Fruit fly (Drosophila melanogaster) whole organism, embryonic: ENCODE data around the gene msl-3.

ENCODE experiments used
- Bdp1 ChIP-seq: fragments of 200-800 bp; sonication (Bioruptor generic); optimal IDR thresholded peaks from 3 replicates; lab custom pipeline; 2016; ENCODE audit warnings: missing biosample characterization, missing genetic modification characterization
- CG10366 ChIP-seq: fragments of 200-800 bp; sonication (Bioruptor generic); IDR thresholded peaks from 2 replicates; pipeline ENCODE4 v1.3.6; 2022; ENCODE audit warnings: missing biosample characterization, missing genetic modification characterization
- CG10654 ChIP-seq: fragments of 200-800 bp; sonication (Bioruptor generic); optimal IDR thresholded peaks from 2 replicates; lab custom pipeline; 2016; ENCODE audit warnings: missing biosample characterization, missing genetic modification characterization
- CG13123 ChIP-seq: fragments of 200-800 bp; sonication (Bioruptor generic); optimal IDR thresholded peaks from 2 replicates; lab custom pipeline; 2016; ENCODE audit warnings: missing biosample characterization, missing genetic modification characterization
- CG13296 ChIP-seq: fragments of 200-800 bp; sonication (Bioruptor generic); optimal IDR thresholded peaks from 3 replicates; lab custom pipeline; 2018; ENCODE audit warnings: missing biosample characterization, mild to moderate bottlenecking, missing genetic modification characterization
- CG13424 ChIP-seq: fragments of 200-800 bp; sonication (Bioruptor generic); optimal IDR thresholded peaks from 2 replicates; lab custom pipeline; 2019; ENCODE audit warnings: missing biosample characterization, mild to moderate bottlenecking, missing genetic modification characterization, moderate library complexity
- CG14860 ChIP-seq: fragments of 200-800 bp; sonication (Bioruptor generic); IDR thresholded peaks from 3 replicates; pipeline ENCODE4 v1.3.6; 2022; ENCODE audit warnings: missing biosample characterization, missing genetic modification characterization; ENCODE audit not compliant: partially characterized antibody
- CG15696 ChIP-seq: fragments of 200-800 bp; sonication (Bioruptor generic); optimal IDR thresholded peaks from 2 replicates; lab custom pipeline; 2019; ENCODE audit warnings: missing biosample characterization, mild to moderate bottlenecking, missing genetic modification characterization, moderate library complexity
- CG17385 ChIP-seq: fragments of 200-800 bp; sonication (Bioruptor generic); optimal IDR thresholded peaks from 3 replicates; lab custom pipeline; 2018; ENCODE audit warnings: missing biosample characterization, mild to moderate bottlenecking, missing genetic modification characterization
- CG2120 ChIP-seq: fragments of 200-800 bp; sonication (Bioruptor generic); optimal IDR thresholded peaks from 3 replicates; lab custom pipeline; 2016; ENCODE audit warnings: missing biosample characterization, missing genetic modification characterization
- CG32772 ChIP-seq: fragments of 200-800 bp; sonication (Bioruptor generic); IDR thresholded peaks from 2 replicates; pipeline ENCODE4 v1.3.6; 2022; ENCODE audit warnings: missing biosample characterization, missing genetic modification characterization
- CG3726 ChIP-seq: fragments of 200-800 bp; sonication (Bioruptor generic); IDR thresholded peaks from 3 replicates; pipeline ENCODE4, ENCODE4 v1.3.6; 2022; ENCODE audit warnings: missing biosample characterization, missing genetic modification characterization
- CG3838 ChIP-seq: fragments of 200-800 bp; sonication (Bioruptor generic); optimal IDR thresholded peaks from 3 replicates; lab custom pipeline; 2016; ENCODE audit warnings: missing biosample characterization, missing genetic modification characterization
- CG42726 ChIP-seq: fragments of 200-800 bp; sonication (Bioruptor generic); IDR thresholded peaks from 2 replicates; pipeline ENCODE4 v1.3.6; 2022; ENCODE audit warnings: missing biosample characterization, missing genetic modification characterization; ENCODE audit not compliant: partially characterized antibody
- CG4328 ChIP-seq: fragments of 200-800 bp; sonication (Bioruptor generic); optimal IDR thresholded peaks from 3 replicates; lab custom pipeline; 2017; ENCODE audit warnings: missing biosample characterization, missing genetic modification reagents, missing genetic modification characterization
- CG6765 ChIP-seq: fragments of 200-800 bp; sonication (Bioruptor generic); optimal IDR thresholded peaks from 3 replicates; lab custom pipeline; 2017; ENCODE audit warnings: missing biosample characterization, mild to moderate bottlenecking, missing genetic modification characterization
- CG6791 ChIP-seq: fragments of 200-800 bp; sonication (Bioruptor generic); IDR thresholded peaks from 3 replicates; pipeline ENCODE4 v1.3.6; 2022; ENCODE audit warnings: missing biosample characterization, missing genetic modification characterization; ENCODE audit not compliant: partially characterized antibody
- CG6813 ChIP-seq: fragments of 200-800 bp; sonication (Bioruptor generic); optimal IDR thresholded peaks from 2 replicates; lab custom pipeline; 2017; ENCODE audit warnings: missing biosample characterization, missing genetic modification characterization, mild to moderate bottlenecking, moderate library complexity, missing genetic modification reagents
- CrebB ChIP-seq: fragments of 200-800 bp; sonication (Bioruptor generic); optimal IDR thresholded peaks from 3 replicates; lab custom pipeline; 2018; ENCODE audit warnings: missing biosample characterization, mild to moderate bottlenecking, missing genetic modification characterization
- NK7.1 ChIP-seq: fragments of 200-800 bp; sonication (Bioruptor generic); optimal IDR thresholded peaks from 3 replicates; lab custom pipeline; 2016; ENCODE audit warnings: missing biosample characterization, missing genetic modification characterization
- NfI ChIP-seq: fragments of 200-800 bp; sonication (Bioruptor generic); optimal IDR thresholded peaks from 3 replicates; lab custom pipeline; 2018; ENCODE audit warnings: missing biosample characterization, mild to moderate bottlenecking, missing genetic modification characterization, moderate library complexity
- Opbp ChIP-seq: fragments of 200-800 bp; sonication (Bioruptor generic); IDR thresholded peaks from 3 replicates; pipeline ENCODE4 v1.3.6; 2022; ENCODE audit warnings: missing biosample characterization, missing genetic modification characterization; ENCODE audit not compliant: partially characterized antibody
- Rx ChIP-seq: fragments of 200-800 bp; sonication (Bioruptor generic); IDR thresholded peaks from 2 replicates; pipeline ENCODE4 v1.3.6; 2022; ENCODE audit warnings: missing biosample characterization, missing genetic modification characterization
- Sin3A ChIP-seq: fragments of >200 bp; optimal IDR thresholded peaks from 2 replicates; lab custom pipeline; 2018
- TFAM ChIP-seq: fragments of 200-800 bp; sonication (Bioruptor generic); optimal IDR thresholded peaks from 2 replicates; lab custom pipeline; 2017; ENCODE audit warnings: missing biosample characterization, missing genetic modification characterization, inconsistent platforms
- YL-1 ChIP-seq: fragments of 200-800 bp; sonication (Bioruptor generic); optimal IDR thresholded peaks from 3 replicates; lab custom pipeline; 2017; ENCODE audit warnings: missing biosample characterization, mild to moderate bottlenecking, missing genetic modification characterization
- abd-A ChIP-seq: fragments of 200-800 bp; sonication (Bioruptor generic); optimal IDR thresholded peaks from 3 replicates; lab custom pipeline; 2019; ENCODE audit warnings: missing biosample characterization, mild to moderate bottlenecking, missing genetic modification characterization, moderate library complexity
- ash1 ChIP-seq: fragments of 200-800 bp; sonication (Bioruptor generic); optimal IDR thresholded peaks from 2 replicates; lab custom pipeline; 2018; ENCODE audit warnings: missing biosample characterization, mild to moderate bottlenecking, missing genetic modification characterization
- bowl ChIP-seq: fragments of 200-800 bp; sonication (Bioruptor generic); IDR thresholded peaks from 2 replicates; pipeline ENCODE4 v1.3.6; 2022; ENCODE audit warnings: missing biosample characterization, missing genetic modification characterization
- cato ChIP-seq: fragments of 200-800 bp; sonication (Bioruptor generic); optimal IDR thresholded peaks from 2 replicates; lab custom pipeline; 2016; ENCODE audit warnings: missing biosample characterization, missing genetic modification characterization, borderline replicate concordance
- chif ChIP-seq, 2 experiments: fragments of 200-800 bp; sonication (Bioruptor generic); optimal IDR thresholded peaks; 3 replicates each; lab custom pipeline; 2016; ENCODE audit warnings: missing biosample characterization in 2 of 2, missing genetic modification characterization in 2 of 2
- ci ChIP-seq: fragments of 200-800 bp; sonication (Bioruptor generic); IDR thresholded peaks from 3 replicates; pipeline ENCODE4 v1.3.6; 2022; ENCODE audit warnings: missing biosample characterization, missing genetic modification characterization
- crc ChIP-seq: fragments of 200-800 bp; sonication (Bioruptor generic); optimal IDR thresholded peaks from 2 replicates; lab custom pipeline; 2016; ENCODE audit warnings: missing biosample characterization, missing genetic modification characterization
- crol ChIP-seq: fragments of 200-800 bp; sonication (Bioruptor generic); IDR thresholded peaks from 2 replicates; pipeline ENCODE4 v1.3.6; 2022; ENCODE audit warnings: missing biosample characterization, missing genetic modification characterization
- dysf ChIP-seq: fragments of 200-800 bp; sonication (Bioruptor generic); IDR thresholded peaks from 3 replicates; pipeline ENCODE4 v1.3.6; 2022; ENCODE audit warnings: missing biosample characterization, missing genetic modification characterization
- grn ChIP-seq: fragments of 200-800 bp; sonication (Bioruptor generic); optimal IDR thresholded peaks from 3 replicates; lab custom pipeline; 2017; ENCODE audit warnings: missing biosample characterization, missing genetic modification characterization
- gro ChIP-seq: fragments of 200-800 bp; sonication (Bioruptor generic); optimal IDR thresholded peaks from 2 replicates; lab custom pipeline; 2016; ENCODE audit warnings: missing biosample characterization, missing genetic modification characterization
- gsb ChIP-seq: fragments of 200-800 bp; sonication (Bioruptor generic); IDR thresholded peaks from 2 replicates; pipeline ENCODE4 v1.3.6; 2022; ENCODE audit warnings: missing biosample characterization, missing genetic modification characterization
- kay ChIP-seq: fragments of 200-800 bp; sonication (Bioruptor generic); optimal IDR thresholded peaks from 2 replicates; lab custom pipeline; 2016; ENCODE audit warnings: missing biosample characterization, missing genetic modification characterization
- lab ChIP-seq: fragments of 200-800 bp; sonication (Bioruptor generic); optimal IDR thresholded peaks from 3 replicates; lab custom pipeline; 2017; ENCODE audit warnings: missing biosample characterization, missing genetic modification characterization, mild to moderate bottlenecking, moderate library complexity, missing genetic modification reagents
- mirr ChIP-seq: fragments of 200-800 bp; sonication (Bioruptor generic); optimal IDR thresholded peaks from 3 replicates; lab custom pipeline; 2018; ENCODE audit warnings: missing biosample characterization, mild to moderate bottlenecking, missing genetic modification characterization
- nerfin-2 ChIP-seq: fragments of 200-800 bp; sonication (Bioruptor generic); IDR thresholded peaks from 2 replicates; pipeline ENCODE4 v1.3.6; 2022; ENCODE audit warnings: missing biosample characterization, missing genetic modification characterization; ENCODE audit not compliant: partially characterized antibody
- peb ChIP-seq: fragments of 200-800 bp; sonication (Bioruptor generic); IDR thresholded peaks from 2 replicates; pipeline ENCODE4 v1.3.6; 2022; ENCODE audit warnings: missing biosample characterization, missing genetic modification characterization
- pfk ChIP-seq: fragments of 200-800 bp; sonication (Bioruptor generic); optimal IDR thresholded peaks from 2 replicates; lab custom pipeline; 2018; ENCODE audit warnings: missing biosample characterization, mild to moderate bottlenecking, missing genetic modification characterization, moderate library complexity
- rib ChIP-seq: fragments of 200-800 bp; sonication (Bioruptor generic); IDR thresholded peaks from 2 replicates; pipeline ENCODE4 v1.3.6; 2022; ENCODE audit warnings: missing biosample characterization, missing genetic modification characterization
- sd ChIP-seq: fragments of 200-800 bp; sonication (Bioruptor generic); optimal IDR thresholded peaks from 3 replicates; lab custom pipeline; 2018; ENCODE audit warnings: missing biosample characterization, mild to moderate bottlenecking, missing genetic modification characterization, moderate library complexity
- sens ChIP-seq: fragments of 200-800 bp; sonication (Bioruptor generic); peaks from one replicate; lab custom pipeline; 2016; ENCODE audit warnings: missing biosample characterization, missing genetic modification characterization
- slou ChIP-seq: fragments of 200-800 bp; sonication (Bioruptor generic); optimal IDR thresholded peaks from 3 replicates; lab custom pipeline; 2016; ENCODE audit warnings: missing biosample characterization, missing genetic modification characterization
- toy ChIP-seq: fragments of 200-800 bp; sonication (Bioruptor generic); IDR thresholded peaks from 2 replicates; pipeline ENCODE4 v1.3.6; 2022; ENCODE audit warnings: missing biosample characterization, missing genetic modification characterization
- tx ChIP-seq: fragments of 200-800 bp; sonication (Bioruptor generic); optimal IDR thresholded peaks from 2 replicates; lab custom pipeline; 2016; ENCODE audit warnings: missing biosample characterization, missing genetic modification characterization
- wek ChIP-seq: fragments of 200-800 bp; sonication (Bioruptor generic); optimal IDR thresholded peaks from 3 replicates; lab custom pipeline; 2018; ENCODE audit warnings: missing biosample characterization, mild to moderate bottlenecking, missing genetic modification characterization, moderate library complexity
- zfh2 ChIP-seq: fragments of 200-800 bp; sonication (Bioruptor generic); optimal IDR thresholded peaks from 2 replicates; lab custom pipeline; 2016; ENCODE audit warnings: missing biosample characterization, missing genetic modification characterization

Gene msl-3

DNA sequence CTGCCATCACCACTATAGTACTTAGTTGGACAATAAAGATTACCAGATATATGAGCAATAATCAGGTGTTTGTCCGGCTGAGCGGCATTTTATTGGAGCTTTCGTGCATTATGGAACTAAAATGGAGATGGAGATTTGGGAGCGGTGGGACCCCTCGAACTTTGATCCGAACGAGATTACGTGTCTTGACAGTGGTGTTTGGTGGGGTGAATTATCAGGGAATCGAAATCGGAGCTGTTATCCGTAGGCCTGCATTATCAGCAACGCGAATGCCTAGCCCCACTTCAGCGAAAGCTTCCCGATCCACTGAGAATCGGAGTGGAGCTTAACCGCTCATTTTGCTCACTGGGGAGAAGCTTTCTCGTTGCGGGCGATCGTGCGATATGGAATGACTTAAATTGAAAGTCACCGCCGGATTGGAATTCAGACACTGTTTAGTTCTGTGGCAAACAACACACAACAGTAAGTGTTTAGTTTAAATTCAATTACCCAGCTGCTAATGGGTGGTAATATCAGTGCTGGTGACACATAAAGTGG lies 6.2 kb upstream of the msl-3 start, which contains the start of gene Acbp2 (continued):
- TF ChIP-seq CG6813 (GFP tag; lab: Kevin White, UChicago): no peak
- TF ChIP-seq Opbp (GFP tag; lab: Robert Waterston, UW): no peak
- TF ChIP-seq peb (GFP tag; lab: Robert Waterston, UW): no peak
- no peak for TF ChIP-seq NfI
- TF ChIP-seq grn: peak; percentile 98
- TF ChIP-seq mirr (GFP tag; lab: Kevin White, UChicago): peak; percentile 63
- TF ChIP-seq CG2120 (GFP tag; lab: Kevin White, UChicago): no peak
- TF ChIP-seq abd-A: no peak
- TF ChIP-seq Sin3A: no peak
- TF ChIP-seq bowl (GFP tag; lab: Robert Waterston, UW): no peak
- TF ChIP-seq CG3726 (GFP tag; lab: Robert Waterston, UW): no peak
- TF ChIP-seq CG14860 (GFP tag; lab: Robert Waterston, UW): no peak
- TF ChIP-seq Bdp1 (GFP tag; lab: Kevin White, UChicago): no peak
- TF ChIP-seq tx (GFP tag; lab: Kevin White, UChicago): no peak
- TF ChIP-seq CG3838 (GFP tag; lab: Kevin White, UChicago): no peak
- no peak for TF ChIP-seq CG15696
- TF ChIP-seq CG13123: no peak
- peak; percentile 25 for TF ChIP-seq lab
- no peak for TF ChIP-seq gsb (GFP tag; lab: Robert Waterston, UW)
- TF ChIP-seq TFAM (GFP tag; lab: Kevin White, UChicago): no peak
- no peak for TF ChIP-seq sens (GFP tag; lab: Kevin White, UChicago)
- no peak for TF ChIP-seq CG42726 (GFP tag; lab: Robert Waterston, UW)
- TF ChIP-seq ci: peak; percentile 44; the same call in 1 of the 3 replicates
- TF ChIP-seq NK7.1: no peak
- no peak for TF ChIP-seq rib
- no peak for TF ChIP-seq CG10366 (GFP tag; lab: Robert Waterston, UW)
- TF ChIP-seq Rx (GFP tag; lab: Robert Waterston, UW): no peak
- TF ChIP-seq slou (GFP tag; lab: Kevin White, UChicago): no peak
- no peak for TF ChIP-seq CG6791 (GFP tag; lab: Robert Waterston, UW)
- no peak for TF ChIP-seq YL-1 (GFP tag; lab: Kevin White, UChicago)
- no peak for TF ChIP-seq ash1 (GFP tag; lab: Kevin White, UChicago)
- TF ChIP-seq CG6765 (GFP tag; lab: Kevin White, UChicago): no peak
- no peak for TF ChIP-seq zfh2 (GFP tag; lab: Kevin White, UChicago)
- no peak for TF ChIP-seq CG10654 (GFP tag; lab: Kevin White, UChicago)
- no peak for TF ChIP-seq kay
- no peak for TF ChIP-seq cato (GFP tag; lab: Kevin White, UChicago)
- peak; percentile 67 for TF ChIP-seq sd (tag; lab: Kevin White, UChicago)
- TF ChIP-seq CG17385 (GFP tag; lab: Kevin White, UChicago): no peak
- TF ChIP-seq pfk: no peak
- no peak for TF ChIP-seq nerfin-2 (GFP tag; lab: Robert Waterston, UW)
- no peak for TF ChIP-seq CG32772 (GFP tag; lab: Robert Waterston, UW)
- TF ChIP-seq crc: no peak
- no peak for TF ChIP-seq dysf (GFP tag; lab: Robert Waterston, UW)
- TF ChIP-seq chif (GFP tag; optimal IDR thresholded peaks at IDR 0.05; lab: Kevin White, UChicago): no peak
- no peak for TF ChIP-seq crol (GFP tag; lab: Robert Waterston, UW)
- TF ChIP-seq CG4328 (GFP tag; lab: Kevin White, UChicago): no peak
- TF ChIP-seq CrebB (tag; lab: Kevin White, UChicago): no peak
- TF ChIP-seq CG13424 (tag; lab: Kevin White, UChicago): no peak
- no peak for TF ChIP-seq CG13296 (GFP tag; lab: Kevin White, UChicago)
- TF ChIP-seq wek: no peak
- TF ChIP-seq gro (GFP tag; lab: Kevin White, UChicago): no peak
- TF ChIP-seq toy: no peak
